Worm (Caenorhabditis elegans) whole organism, late embryonic: ENCODE data around the gene lys-5.

ENCODE experiments used
- dmd-4 ChIP-seq: sonication (generic microtip); optimal IDR thresholded peaks from 2 replicates; lab custom pipeline; 2016; ENCODE audit warnings: borderline replicate concordance, missing genetic modification characterization, missing compliant biosample characterization
- nfya-1 ChIP-seq: sonication (generic microtip); optimal IDR thresholded peaks from 2 replicates; lab custom pipeline; 2017; ENCODE audit warnings: missing genetic modification characterization, mild to moderate bottlenecking, missing compliant biosample characterization, antibody characterized with exemption, moderate library complexity
- ref-2 ChIP-seq: sonication (generic microtip); optimal IDR thresholded peaks from 2 replicates; lab custom pipeline; 2016; ENCODE audit warnings: missing genetic modification characterization, missing compliant biosample characterization

ce11 chrIV:11659794-11660312 is 34.5 kb upstream of the lys-5 start, which contains the start of gene ZK792.1:
- TF ChIP-seq ref-2 (tag; lab: Kevin White, UChicago) (no peak), dmd-4 (tag; lab: Kevin White, UChicago) (no peak), nfya-1 (tag; lab: Kevin White, UChicago) (no peak)
